Worm (Caenorhabditis elegans): ENCODE measurements around the gene pqn-18.

The pqn-18 gene

DNA sequence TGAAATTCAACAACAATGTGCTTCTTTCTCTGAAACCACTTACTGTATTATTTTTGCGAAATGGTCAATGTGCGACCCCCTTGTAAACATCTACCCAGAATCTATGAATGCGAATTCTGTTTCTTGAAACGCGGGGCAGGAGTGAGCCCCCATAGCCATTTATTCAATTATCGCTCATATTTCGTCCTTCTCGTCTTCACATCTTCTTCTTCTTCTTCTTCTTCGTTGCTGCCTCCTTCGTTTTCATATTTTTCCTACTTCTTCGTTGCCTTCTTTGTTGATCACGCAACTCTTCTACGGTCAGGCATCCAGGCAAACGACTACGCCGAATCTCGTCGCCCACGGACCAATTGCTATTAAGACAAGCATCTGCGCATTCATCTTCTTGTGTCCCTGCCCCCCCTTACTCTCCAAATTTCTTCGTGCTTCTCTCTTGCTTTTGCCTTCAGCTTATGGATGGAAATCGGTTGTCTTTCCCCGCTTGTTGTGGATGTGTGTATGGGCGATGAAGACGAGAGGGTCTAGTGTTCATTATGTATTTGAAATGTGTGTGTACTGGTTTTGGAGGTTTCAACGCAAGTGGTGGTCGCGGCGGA is 5.5 kb upstream of the pqn-18 start:
- peak; percentile 22 for TF ChIP-seq C38D4.7 (GFP tag; optimal IDR thresholded peaks at IDR 0.05)
- peak; percentile 32 for TF ChIP-seq ceh-31 (tag; optimal IDR thresholded peaks at IDR 0.05)
- TF ChIP-seq pha-4 (tag; optimal IDR thresholded peaks at IDR 0.05), result no peak
- peak; percentile 16 for TF ChIP-seq fkh-6 (tag; optimal IDR thresholded peaks at IDR 0.05)
- peak; percentile 54 for TF ChIP-seq sdc-2 (tag; optimal IDR thresholded peaks at IDR 0.05)
- TF ChIP-seq unc-42 (tag; optimal IDR thresholded peaks at IDR 0.05), result peak; percentile 92

ce11 chrX:12903810-12904209 is 3.8 kb upstream of the pqn-18 start:
- TF ChIP-seq pat-9 (tag; optimal IDR thresholded peaks at IDR 0.05) (no peak), sdc-2 (tag; optimal IDR thresholded peaks at IDR 0.05) (peak; percentile 12), fkh-6 (tag; optimal IDR thresholded peaks at IDR 0.05) (no peak), pag-3 (tag; optimal IDR thresholded peaks at IDR 0.05; ENCODE audit: borderline replicate concordance) (no peak), K09A11.1 (tag; optimal IDR thresholded peaks at IDR 0.05; ENCODE audit: insufficient read depth) (no peak), tbx-2 (tag; optimal IDR thresholded peaks at IDR 0.05) (peak; percentile 23), ref-2 (tag; optimal IDR thresholded peaks at IDR 0.05) (no peak), ceh-31 (tag; optimal IDR thresholded peaks at IDR 0.05) (peak; percentile 13)

- TF ChIP-seq ahr-1 (tag; optimal IDR thresholded peaks at IDR 0.05) (no peak), pag-3 (tag; optimal IDR thresholded peaks at IDR 0.05; ENCODE audit: borderline replicate concordance) (no peak), sox-2 (GFP tag; IDR thresholded peaks at IDR 0.05) (no peak), K09A11.1 (tag; optimal IDR thresholded peaks at IDR 0.05; ENCODE audit: insufficient read depth) (no peak), ref-2 (tag; optimal IDR thresholded peaks at IDR 0.05) (no peak), hlh-6 (tag; optimal IDR thresholded peaks at IDR 0.05) (no peak), pha-4 (tag; optimal IDR thresholded peaks at IDR 0.05) (no peak), elt-2 (tag; optimal IDR thresholded peaks at IDR 0.05) (no peak), ceh-2 (tag; optimal IDR thresholded peaks at IDR 0.05) (no peak), pat-9 (tag; optimal IDR thresholded peaks at IDR 0.05) (no peak), dmd-4 (tag; optimal IDR thresholded peaks at IDR 0.05; ENCODE audit: borderline replicate concordance) (no peak), fax-1 (tag; optimal IDR thresholded peaks at IDR 0.05) (no peak), lim-6 (tag; optimal IDR thresholded peaks at IDR 0.05) (no peak), K02D7.2 (tag; optimal IDR thresholded peaks at IDR 0.05) (no peak)
These were observed 1.1 kb downstream of the pqn-18 start for ce11 chrX:12908715-12909114.

ce11 chrX:12909910-12910309 is 2.3 kb downstream of the pqn-18 start:
- no peak for TF ChIP-seq K09A11.1 (tag; optimal IDR thresholded peaks at IDR 0.05; ENCODE audit: insufficient read depth)
- no peak for TF ChIP-seq C38D4.7 (GFP tag; optimal IDR thresholded peaks at IDR 0.05)
- TF ChIP-seq F13H6.1 (tag; optimal IDR thresholded peaks at IDR 0.05), result no peak
- TF ChIP-seq syd-9 (tag; optimal IDR thresholded peaks at IDR 0.05), result no peak
- TF ChIP-seq unc-42 (tag; optimal IDR thresholded peaks at IDR 0.05), result no peak
- TF ChIP-seq ceh-2 (tag; optimal IDR thresholded peaks at IDR 0.05), result no peak
- no peak for TF ChIP-seq odd-2 (tag; optimal IDR thresholded peaks at IDR 0.05)
- no peak for TF ChIP-seq ets-4 (tag; optimal IDR thresholded peaks at IDR 0.05)
- no peak for TF ChIP-seq tbx-7 (tag; optimal IDR thresholded peaks at IDR 0.05)
- no peak for TF ChIP-seq ceh-18 (tag; optimal IDR thresholded peaks at IDR 0.05)
- no peak for TF ChIP-seq nhr-11 (tag; optimal IDR thresholded peaks at IDR 0.05)
- no peak for TF ChIP-seq hlh-15 (tag; optimal IDR thresholded peaks at IDR 0.05)
- no peak for TF ChIP-seq fax-1 (tag; optimal IDR thresholded peaks at IDR 0.05)
- TF ChIP-seq hlh-30 (tag; optimal IDR thresholded peaks at IDR 0.05; ENCODE audit: insufficient read depth), result no peak

DNA sequence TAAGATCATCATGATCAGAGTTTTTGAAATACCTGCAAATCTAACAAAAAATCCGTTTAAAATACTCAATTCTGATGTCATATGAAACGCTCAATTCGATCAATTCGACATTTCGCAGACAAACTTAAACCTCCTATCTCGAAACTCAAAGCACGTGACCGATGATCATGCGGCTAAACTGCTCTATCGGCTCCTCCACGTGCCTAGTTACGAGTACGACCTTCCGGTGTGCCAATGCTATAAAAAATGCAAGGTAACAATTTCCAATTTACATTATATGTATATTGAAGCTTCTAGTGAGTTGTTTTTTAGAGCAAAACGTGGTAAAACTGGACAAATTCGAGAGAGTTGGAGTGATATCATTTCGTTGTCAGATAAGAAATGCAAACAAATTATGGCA is 3.6 kb downstream of the pqn-18 start:
- no peak for TF ChIP-seq sdc-2 (tag; optimal IDR thresholded peaks at IDR 0.05)
- TF ChIP-seq hlh-30 (tag; optimal IDR thresholded peaks at IDR 0.05; ENCODE audit: insufficient read depth), result peak; percentile 26

ce11 chrX:12912435-12912834 is 4.8 kb downstream of the pqn-18 start:
- no peak for TF ChIP-seq hlh-6 (tag; optimal IDR thresholded peaks at IDR 0.05)
- no peak for TF ChIP-seq ceh-18 (tag; optimal IDR thresholded peaks at IDR 0.05)
- no peak for TF ChIP-seq elt-2 (tag; optimal IDR thresholded peaks at IDR 0.05)
- TF ChIP-seq T23F11.4 (GFP tag; optimal IDR thresholded peaks at IDR 0.05), result no peak
- no peak for TF ChIP-seq hlh-13 (GFP tag; optimal IDR thresholded peaks at IDR 0.05)
- no peak for TF ChIP-seq dve-1 (tag; optimal IDR thresholded peaks at IDR 0.05)
- TF ChIP-seq dmd-4 (tag; optimal IDR thresholded peaks at IDR 0.05; ENCODE audit: borderline replicate concordance), result no peak
- TF ChIP-seq nfya-1 (tag; optimal IDR thresholded peaks at IDR 0.05), result no peak
- no peak for TF ChIP-seq Y22D7AL.16 (tag; optimal IDR thresholded peaks at IDR 0.05)
- no peak for TF ChIP-seq npax-4 (tag; optimal IDR thresholded peaks at IDR 0.05)
- no peak for TF ChIP-seq ceh-14 (tag; optimal IDR thresholded peaks at IDR 0.05)
- TF ChIP-seq pag-3 (tag; optimal IDR thresholded peaks at IDR 0.05; ENCODE audit: borderline replicate concordance), result no peak
- no peak for TF ChIP-seq ceh-34 (tag; optimal IDR thresholded peaks at IDR 0.05)

Measured in whole organism, late embryonic.